Worm (Caenorhabditis elegans): Measurements from ENCODE around the gene F09F9.2.

Gene F09F9.2

ce11 chrX:4145051-4145826 lies 34.0 kb upstream of the F09F9.2 start (continued):
- no peak for TF ChIP-seq unc-130 (GFP tag; optimal IDR thresholded peaks at IDR 0.05)
- TF ChIP-seq akir-1 (GFP tag; optimal IDR thresholded peaks at IDR 0.05): no peak
- TF ChIP-seq atf-7 (tag; optimal IDR thresholded peaks at IDR 0.05): peak; percentile 57
- TF ChIP-seq T07F8.4 (tag; optimal IDR thresholded peaks at IDR 0.05): no peak
- no peak for TF ChIP-seq nfya-1 (tag; optimal IDR thresholded peaks at IDR 0.05; ENCODE audit: borderline replicate concordance, insufficient read depth)
- no peak for TF ChIP-seq egl-18 (GFP tag; IDR thresholded peaks at IDR 0.05)
- TF ChIP-seq pbrm-1 (GFP tag; IDR thresholded peaks at IDR 0.05): peak; percentile 58
- TF ChIP-seq F52B5.7 (tag; optimal IDR thresholded peaks at IDR 0.05): no peak
- no peak for TF ChIP-seq madf-10 (tag; optimal IDR thresholded peaks at IDR 0.05)
- TF ChIP-seq hlh-26 (GFP tag; conservative IDR thresholded peaks at IDR 0.05): no peak
- TF ChIP-seq ztf-28 (GFP tag; IDR thresholded peaks at IDR 0.05): no peak
- peak; percentile 26 for TF ChIP-seq F57C9.4 (tag; optimal IDR thresholded peaks at IDR 0.05)
- peak; percentile 43 for TF ChIP-seq ztf-26 (tag; optimal IDR thresholded peaks at IDR 0.05)
- TF ChIP-seq rpc-1 (optimal IDR thresholded peaks at IDR 0.05): no peak
- no peak for TF ChIP-seq rpc-1 (tag; optimal IDR thresholded peaks at IDR 0.05)
- no peak for TF ChIP-seq unc-62 (GFP tag; optimal IDR thresholded peaks at IDR 0.05)
- TF ChIP-seq Y53G8AR.9 (GFP tag; conservative IDR thresholded peaks at IDR 0.05): no peak
- TF ChIP-seq F33H1.4 (GFP tag; IDR thresholded peaks at IDR 0.05): no peak
- TF ChIP-seq aptf-2 (GFP tag; conservative IDR thresholded peaks at IDR 0.05): no peak
- TF ChIP-seq attf-3 (GFP tag; conservative IDR thresholded peaks at IDR 0.05): no peak
- no peak for TF ChIP-seq nhr-27 (tag; optimal IDR thresholded peaks at IDR 0.05)
- peak; percentile 7 for TF ChIP-seq nhr-90 (tag; optimal IDR thresholded peaks at IDR 0.05)
- peak; percentile 74; the same call in 1 of the 2 replicates for TF ChIP-seq F37B4.10 (GFP tag; IDR thresholded peaks at IDR 0.05)
- TF ChIP-seq F55B11.4 (tag; optimal IDR thresholded peaks at IDR 0.05; ENCODE audit: borderline replicate concordance, insufficient read depth): no peak
- no peak for TF ChIP-seq ztf-18 (tag; optimal IDR thresholded peaks at IDR 0.05)
- TF ChIP-seq D2030.7 (GFP tag; IDR thresholded peaks at IDR 0.05): no peak
- TF ChIP-seq mcd-1 (GFP tag; IDR thresholded peaks at IDR 0.05): peak; percentile 67
- TF ChIP-seq F10E7.11 (tag; optimal IDR thresholded peaks at IDR 0.05): no peak
- no peak for TF ChIP-seq pha-4 (tag; optimal IDR thresholded peaks at IDR 0.05)
- peak; percentile 22; the same call in 1 of the 2 replicates for TF ChIP-seq lir-1 (GFP tag; conservative IDR thresholded peaks at IDR 0.05)
- TF ChIP-seq madf-6 (GFP tag; IDR thresholded peaks at IDR 0.05): peak; percentile 21; the same call in 1 of the 2 replicates
- TF ChIP-seq rcor-1 (GFP tag; IDR thresholded peaks at IDR 0.05): no peak; the same call in 1 of the 2 replicates
- no peak for TF ChIP-seq ztf-3 (GFP tag; optimal IDR thresholded peaks at IDR 0.05)

- TF ChIP-seq egl-18 (GFP tag; IDR thresholded peaks at IDR 0.05) (no peak), zfh-2 (GFP tag; conservative IDR thresholded peaks at IDR 0.05) (0 out of 2 replicates have a peak, but pooled peaks have one; percentile 31), let-607 (tag; optimal IDR thresholded peaks at IDR 0.05) (peak; percentile 77 to 81), nfyb-1 (GFP tag; IDR thresholded peaks at IDR 0.05) (peak; percentile 11; the same call in 1 of the 2 replicates), bed-1 (GFP tag; IDR thresholded peaks at IDR 0.05) (no peak), madf-10 (tag; optimal IDR thresholded peaks at IDR 0.05) (no peak), gei-17 (GFP tag; optimal IDR thresholded peaks at IDR 0.05) (no peak), ceh-27 (GFP tag; optimal IDR thresholded peaks at IDR 0.05) (peak; percentile 44), ceh-40 (GFP tag; IDR thresholded peaks at IDR 0.05) (peak; percentile 38; the same call in 1 of the 2 replicates), cebp-1 (GFP tag; IDR thresholded peaks at IDR 0.05) (no peak), cebp-1 (tag; optimal IDR thresholded peaks at IDR 0.05) (peak; percentile 51), snpc-3.4 (tag; optimal IDR thresholded peaks at IDR 0.05) (no peak), mcd-1 (GFP tag; IDR thresholded peaks at IDR 0.05) (0 out of 2 replicates have a peak, but pooled peaks have one; percentile 9), atf-7 (tag; optimal IDR thresholded peaks at IDR 0.05) (peak; percentile 8), ets-4 (GFP tag; optimal IDR thresholded peaks at IDR 0.05) (peak; percentile 37), C06A6.2 (GFP tag; conservative IDR thresholded peaks at IDR 0.05) (0 out of 2 replicates have a peak, but pooled peaks have one; percentile 15), nhr-80 (tag; optimal IDR thresholded peaks at IDR 0.05) (peak; percentile 40), egrh-3 (GFP tag; IDR thresholded peaks at IDR 0.05) (0 out of 2 replicates have a peak, but pooled peaks have one; percentile 10)
These were observed 33.0 kb upstream of the F09F9.2 start for ce11 chrX:4144136-4144781.
